Fruit fly (Drosophila melanogaster) whole organism, embryonic: ENCODE measurements around the gene Trs20.

Source experiments
- B-H2 ChIP-seq: fragments of 200-800 bp; sonication (Bioruptor generic); optimal IDR thresholded peaks from 2 replicates; lab custom pipeline; 2018; ENCODE audit warnings: missing biosample characterization, mild to moderate bottlenecking, missing genetic modification characterization
- BEAF-32 ChIP-seq: fragments of 200-800 bp; sonication (Bioruptor generic); optimal IDR thresholded peaks from 3 replicates; lab custom pipeline; 2017; ENCODE audit warnings: missing biosample characterization, missing genetic modification characterization, mild to moderate bottlenecking, moderate library complexity, missing genetic modification reagents
- CG10147 ChIP-seq: fragments of 200-800 bp; sonication (Bioruptor generic); optimal IDR thresholded peaks from 2 replicates; lab custom pipeline; 2019; ENCODE audit warnings: missing biosample characterization, mild to moderate bottlenecking, missing genetic modification characterization, moderate library complexity
- CG10274 ChIP-seq: fragments of 200-800 bp; sonication (Bioruptor generic); optimal IDR thresholded peaks from 3 replicates; lab custom pipeline; 2017; ENCODE audit warnings: missing biosample characterization, mild to moderate bottlenecking, missing genetic modification characterization
- CG10321 ChIP-seq: fragments of 200-800 bp; sonication (Bioruptor generic); IDR thresholded peaks from 2 replicates; pipeline ENCODE4 v1.3.6; 2022; ENCODE audit warnings: missing biosample characterization, missing genetic modification characterization
- CG10431 ChIP-seq: fragments of 200-800 bp; sonication (Bioruptor generic); optimal IDR thresholded peaks from 3 replicates; lab custom pipeline; 2018; ENCODE audit warnings: missing biosample characterization, mild to moderate bottlenecking, missing genetic modification characterization
- CG11456 ChIP-seq: fragments of 200-800 bp; sonication (Bioruptor generic); IDR thresholded peaks from 3 replicates; pipeline ENCODE4 v1.3.6; 2022; ENCODE audit warnings: missing biosample characterization, missing genetic modification characterization
- CG11723 ChIP-seq: fragments of 200-800 bp; sonication (Bioruptor generic); optimal IDR thresholded peaks from 2 replicates; lab custom pipeline; 2017; ENCODE audit warnings: missing biosample characterization, mild to moderate bottlenecking, missing genetic modification characterization
- CG12299 ChIP-seq: fragments of 200-800 bp; sonication (Bioruptor generic); optimal IDR thresholded peaks from 2 replicates; lab custom pipeline; 2018; ENCODE audit warnings: missing biosample characterization, mild to moderate bottlenecking, missing genetic modification characterization
- CG12391 ChIP-seq: fragments of 200-800 bp; sonication (Bioruptor generic); optimal IDR thresholded peaks from 3 replicates; lab custom pipeline; 2018; ENCODE audit warnings: missing biosample characterization, mild to moderate bottlenecking, missing genetic modification characterization, moderate library complexity
- CG12744 ChIP-seq: fragments of 200-800 bp; sonication (Bioruptor generic); optimal IDR thresholded peaks from 2 replicates; lab custom pipeline; 2016; ENCODE audit warnings: missing biosample characterization, missing genetic modification characterization
- CG13424 ChIP-seq: fragments of 200-800 bp; sonication (Bioruptor generic); optimal IDR thresholded peaks from 2 replicates; lab custom pipeline; 2019; ENCODE audit warnings: missing biosample characterization, mild to moderate bottlenecking, missing genetic modification characterization, moderate library complexity
- CG15269 ChIP-seq: fragments of 200-800 bp; sonication (Bioruptor generic); optimal IDR thresholded peaks from 2 replicates; lab custom pipeline; 2018; ENCODE audit warnings: missing biosample characterization, mild to moderate bottlenecking, missing genetic modification characterization, moderate library complexity
- CG1603 ChIP-seq: fragments of 200-800 bp; sonication (Bioruptor generic); optimal IDR thresholded peaks from 2 replicates; lab custom pipeline; 2019; ENCODE audit warnings: missing biosample characterization, mild to moderate bottlenecking, missing genetic modification characterization, moderate library complexity
- CG17328 ChIP-seq: fragments of 200-800 bp; sonication (Bioruptor generic); IDR thresholded peaks from 2 replicates; pipeline ENCODE4 v1.3.6; 2022; ENCODE audit warnings: missing biosample characterization, missing genetic modification characterization
- CG18476 ChIP-seq: fragments of 200-800 bp; sonication (Bioruptor generic); optimal IDR thresholded peaks from 2 replicates; lab custom pipeline; 2016; ENCODE audit warnings: missing biosample characterization, mild to moderate bottlenecking, missing genetic modification characterization
- CG2712 ChIP-seq: fragments of 200-800 bp; optimal IDR thresholded peaks from 3 replicates; lab custom pipeline; 2019; ENCODE audit warnings: missing biosample characterization, mild to moderate bottlenecking, missing genetic modification characterization, moderate library complexity
- CG3407 ChIP-seq: fragments of 200-800 bp; sonication (Bioruptor generic); optimal IDR thresholded peaks from 2 replicates; lab custom pipeline; 2018; ENCODE audit warnings: missing biosample characterization, mild to moderate bottlenecking, missing genetic modification characterization
- CG4854 ChIP-seq: fragments of 200-800 bp; sonication (Bioruptor generic); optimal IDR thresholded peaks from 2 replicates; lab custom pipeline; 2016; ENCODE audit warnings: missing biosample characterization, missing genetic modification characterization, inconsistent platforms
- CG5180 ChIP-seq: fragments of 200-800 bp; sonication (Bioruptor generic); optimal IDR thresholded peaks from 3 replicates; lab custom pipeline; 2017; ENCODE audit warnings: missing biosample characterization, missing genetic modification characterization, mild to moderate bottlenecking, moderate library complexity, missing genetic modification reagents
- CG5245 ChIP-seq: fragments of 200-800 bp; sonication (Bioruptor generic); optimal IDR thresholded peaks from 3 replicates; lab custom pipeline; 2016; ENCODE audit warnings: missing biosample characterization, missing genetic modification characterization
- CG6254 ChIP-seq: fragments of 200-800 bp; sonication (Bioruptor generic); optimal IDR thresholded peaks from 3 replicates; lab custom pipeline; 2017; ENCODE audit warnings: mild to moderate bottlenecking, missing biosample characterization, missing genetic modification reagents, missing genetic modification characterization
- CG6654 ChIP-seq: fragments of 200-800 bp; sonication (Bioruptor generic); optimal IDR thresholded peaks from 2 replicates; lab custom pipeline; 2017; ENCODE audit warnings: missing biosample characterization, mild to moderate bottlenecking, missing genetic modification characterization
- CG6765 ChIP-seq: fragments of 200-800 bp; sonication (Bioruptor generic); optimal IDR thresholded peaks from 3 replicates; lab custom pipeline; 2017; ENCODE audit warnings: missing biosample characterization, mild to moderate bottlenecking, missing genetic modification characterization
- CG8281 ChIP-seq: fragments of 200-800 bp; sonication (Bioruptor generic); optimal IDR thresholded peaks from 2 replicates; lab custom pipeline; 2018; ENCODE audit warnings: missing biosample characterization, mild to moderate bottlenecking, missing genetic modification characterization, moderate library complexity
- CG9797 ChIP-seq: fragments of 200-800 bp; sonication (Bioruptor generic); optimal IDR thresholded peaks from 3 replicates; lab custom pipeline; 2018; ENCODE audit warnings: missing biosample characterization, mild to moderate bottlenecking, missing genetic modification characterization
- D19A ChIP-seq: fragments of 200-800 bp; optimal IDR thresholded peaks from 3 replicates; lab custom pipeline; 2019; ENCODE audit warnings: missing biosample characterization, mild to moderate bottlenecking, missing genetic modification characterization, moderate library complexity
- Dfd ChIP-seq, 2 experiments: fragments of >200 bp; optimal IDR thresholded peaks; 2 replicates each; lab custom pipeline; 2017; ENCODE audit warnings: missing biosample characterization in 2 of 2, missing genetic modification characterization in 2 of 2
- Doc2 ChIP-seq: fragments of 200-800 bp; sonication (Bioruptor generic); IDR thresholded peaks from 2 replicates; pipeline ENCODE4 v1.3.6; 2022; ENCODE audit warnings: missing biosample characterization, missing genetic modification characterization
- Dp ChIP-seq: fragments of 200-800 bp; sonication (Bioruptor generic); optimal IDR thresholded peaks from 2 replicates; lab custom pipeline; 2018; ENCODE audit warnings: missing biosample characterization, mild to moderate bottlenecking, missing genetic modification characterization, moderate library complexity
- Dref ChIP-seq: fragments of 200-800 bp; sonication (Bioruptor generic); IDR thresholded peaks from 2 replicates; pipeline ENCODE4 v1.3.6; 2022; ENCODE audit warnings: missing biosample characterization, missing genetic modification characterization
- Drgx ChIP-seq: fragments of 200-800 bp; sonication (Bioruptor generic); IDR thresholded peaks from 2 replicates; pipeline ENCODE4 v1.3.6; 2022; ENCODE audit warnings: missing biosample characterization, missing genetic modification characterization
- Ets97D ChIP-seq: fragments of 200-800 bp; sonication (Bioruptor generic); optimal IDR thresholded peaks from 3 replicates; lab custom pipeline; 2016; ENCODE audit warnings: missing biosample characterization, missing genetic modification characterization
- GATAe ChIP-seq: fragments of 200-800 bp; sonication (Bioruptor generic); conservative IDR thresholded peaks from 2 replicates; pipeline ENCODE4 v1.3.6; 2022; ENCODE audit warnings: missing biosample characterization, missing genetic modification characterization
- H15 ChIP-seq: fragments of 200-800 bp; sonication (Bioruptor generic); IDR thresholded peaks from 3 replicates; pipeline ENCODE4 v1.3.6; 2022; ENCODE audit warnings: missing biosample characterization, missing genetic modification characterization
- NC2β ChIP-seq: fragments of 200-800 bp; sonication (Bioruptor generic); optimal IDR thresholded peaks from 2 replicates; lab custom pipeline; 2016; ENCODE audit warnings: missing biosample characterization, missing genetic modification characterization
- al ChIP-seq: fragments of 200-800 bp; sonication (Bioruptor generic); IDR thresholded peaks from 2 replicates; pipeline ENCODE4 v1.3.6; 2022; ENCODE audit warnings: missing biosample characterization, missing genetic modification characterization
- ap ChIP-seq: fragments of 200-800 bp; sonication (Bioruptor generic); IDR thresholded peaks from 2 replicates; pipeline ENCODE4 v1.3.6; 2022; ENCODE audit warnings: missing biosample characterization, missing genetic modification characterization
- ci ChIP-seq: fragments of 200-800 bp; sonication (Bioruptor generic); IDR thresholded peaks from 3 replicates; pipeline ENCODE4 v1.3.6; 2022; ENCODE audit warnings: missing biosample characterization, missing genetic modification characterization
- dm ChIP-seq: fragments of 200-800 bp; sonication (Bioruptor generic); optimal IDR thresholded peaks from 3 replicates; lab custom pipeline; 2016; ENCODE audit warnings: missing biosample characterization, missing genetic modification characterization
- exex ChIP-seq: fragments of 200-800 bp; sonication (Bioruptor generic); optimal IDR thresholded peaks from 4 replicates; lab custom pipeline; 2018; ENCODE audit warnings: missing biosample characterization, mild to moderate bottlenecking, missing genetic modification characterization, moderate library complexity
- knrl ChIP-seq: fragments of 200-800 bp; sonication (Bioruptor generic); IDR thresholded peaks from 3 replicates; pipeline ENCODE4 v1.3.6; 2022; ENCODE audit warnings: missing biosample characterization, missing genetic modification characterization; ENCODE audit not compliant: partially characterized antibody
- luna ChIP-seq: fragments of 200-800 bp; sonication (Bioruptor generic); optimal IDR thresholded peaks from 2 replicates; lab custom pipeline; 2016; ENCODE audit warnings: missing biosample characterization, missing genetic modification characterization
- maf-S ChIP-seq: fragments of 200-800 bp; sonication (Bioruptor generic); optimal IDR thresholded peaks from 2 replicates; lab custom pipeline; 2016; ENCODE audit warnings: missing biosample characterization, missing genetic modification characterization
- peb ChIP-seq: fragments of 200-800 bp; sonication (Bioruptor generic); IDR thresholded peaks from 2 replicates; pipeline ENCODE4 v1.3.6; 2022; ENCODE audit warnings: missing biosample characterization, missing genetic modification characterization
- pnt ChIP-seq: fragments of 200-800 bp; sonication (Bioruptor generic); optimal IDR thresholded peaks from 3 replicates; lab custom pipeline; 2016; ENCODE audit warnings: missing biosample characterization, missing genetic modification characterization
- slbo ChIP-seq: fragments of 200-800 bp; sonication (Bioruptor generic); IDR thresholded peaks from 2 replicates; pipeline ENCODE4 v1.3.6; 2022; ENCODE audit warnings: missing biosample characterization, missing genetic modification characterization
- sr ChIP-seq: fragments of 200-800 bp; sonication (Bioruptor generic); IDR thresholded peaks from 3 replicates; pipeline ENCODE4 v1.3.6; 2022; ENCODE audit warnings: missing biosample characterization, missing genetic modification characterization
- tap ChIP-seq: fragments of 200-800 bp; optimal IDR thresholded peaks from 3 replicates; lab custom pipeline; 2019; ENCODE audit warnings: missing biosample characterization, mild to moderate bottlenecking, missing genetic modification characterization, moderate library complexity
- usp ChIP-seq: fragments of >200 bp; optimal IDR thresholded peaks from 2 replicates; lab custom pipeline; 2017; ENCODE audit warnings: missing biosample characterization, missing genetic modification characterization
- zf30C ChIP-seq: fragments of 200-800 bp; sonication (Bioruptor generic); optimal IDR thresholded peaks from 3 replicates; lab custom pipeline; 2018; ENCODE audit warnings: missing biosample characterization, mild to moderate bottlenecking, missing genetic modification characterization

Gene Trs20

DNA sequence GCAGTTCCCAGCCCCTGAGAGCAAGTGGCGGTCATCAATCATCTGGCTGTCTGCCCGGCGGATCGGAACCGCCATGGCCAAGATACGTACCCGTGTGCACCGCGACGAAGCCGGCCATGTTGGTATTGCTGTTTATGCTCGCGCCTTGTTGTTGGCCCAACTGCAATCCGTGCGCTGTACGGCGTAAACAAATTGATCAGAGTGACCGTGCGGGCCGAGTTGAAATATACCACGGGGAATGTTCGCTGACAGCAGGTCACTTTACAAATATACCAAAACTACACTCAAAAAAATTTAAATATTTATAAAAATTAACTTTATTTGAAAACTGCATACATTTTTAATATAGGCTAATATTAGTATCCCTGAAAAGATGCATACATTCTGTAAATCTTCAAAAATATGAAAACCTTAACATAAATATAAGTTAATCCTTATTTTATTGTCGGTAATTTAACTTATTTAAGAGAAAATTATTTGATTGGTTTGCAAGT lies 44.1 kb downstream of the Trs20 start, which contains the start of gene Tasp1 (continued):
- TF ChIP-seq CG11456 (no peak), CG8281 (tag; lab: Kevin White, UChicago) (peak; percentile 20), slbo (GFP tag; lab: Robert Waterston, UW) (peak; percentile 80), CG12744 (no peak), tap (peak; percentile 53), D19A (tag; lab: Kevin White, UChicago) (peak; percentile 67), zf30C (peak; percentile 96), CG5180 (GFP tag; lab: Kevin White, UChicago) (no peak), CG6654 (no peak), peb (GFP tag; lab: Robert Waterston, UW) (0 out of 2 replicates have a peak, but pooled peaks have one; percentile 24), Dref (GFP tag; lab: Robert Waterston, UW) (no peak), luna (GFP tag; lab: Kevin White, UChicago) (no peak), CG13424 (tag; lab: Kevin White, UChicago) (peak; percentile 77), BEAF-32 (GFP tag; lab: Kevin White, UChicago) (peak; percentile 21), CG10274 (no peak), CG10147 (GFP tag; lab: Kevin White, UChicago) (no peak), Doc2 (GFP tag; lab: Robert Waterston, UW) (no peak), exex (tag; lab: Kevin White, UChicago) (no peak), knrl (no peak; the same call in 2 of the 3 replicates), usp (GFP tag; lab: Kevin White, UChicago) (no peak), B-H2 (GFP tag; lab: Kevin White, UChicago) (peak; percentile 11), CG4854 (GFP tag; lab: Kevin White, UChicago) (no peak), Dfd (GFP tag; optimal IDR thresholded peaks at IDR 0.05; lab: Kevin White, UChicago) (no peak), CG12299 (tag; lab: Kevin White, UChicago) (peak; percentile 32), Dp (peak; percentile 25), CG1603 (no peak), ci (GFP tag; lab: Robert Waterston, UW) (peak; percentile 46; the same call in 2 of the 3 replicates), maf-S (GFP tag; lab: Kevin White, UChicago) (no peak), dm (no peak), CG11723 (GFP tag; lab: Kevin White, UChicago) (no peak), pnt (GFP tag; lab: Kevin White, UChicago) (no peak), CG12391 (tag; lab: Kevin White, UChicago) (peak; percentile 81), sr (0 out of 3 replicates have a peak, but pooled peaks have one; percentile 25), CG6765 (no peak), CG3407 (no peak), CG5245 (peak; percentile 12), CG15269 (tag; lab: Kevin White, UChicago) (no peak), Drgx (GFP tag; lab: Robert Waterston, UW) (peak; percentile 36), Ets97D (no peak), CG6254 (GFP tag; lab: Kevin White, UChicago) (peak; percentile 22), CG10431 (no peak), NC2β (GFP tag; lab: Kevin White, UChicago) (no peak), CG2712 (tag; lab: Kevin White, UChicago) (peak; percentile 83), al (GFP tag; lab: Robert Waterston, UW) (peak; percentile 52; the same call in 1 of the 2 replicates), CG9797 (GFP tag; lab: Kevin White, UChicago) (peak; percentile 82), H15 (GFP tag; lab: Robert Waterston, UW) (no peak), CG10321 (GFP tag; lab: Robert Waterston, UW) (no peak), CG17328 (GFP tag; lab: Robert Waterston, UW) (peak; percentile 74; the same call in 1 of the 2 replicates), ap (GFP tag; lab: Robert Waterston, UW) (peak; percentile 38; the same call in 1 of the 2 replicates), GATAe (GFP tag; lab: Robert Waterston, UW) (no peak), CG18476 (GFP tag; lab: Kevin White, UChicago) (peak; percentile 35)
